Worm (Caenorhabditis elegans) whole organism, young adult: ENCODE measurements around the gene srh-149.

Source experiments
- B0019.2 ChIP-seq: fragments of 200-800 bp; sonication (Bioruptor generic); conservative IDR thresholded peaks from 2 replicates; pipeline ENCODE4 v1.3.6; 2022; ENCODE audit warnings: missing genetic modification reagents, missing genetic modification characterization, missing compliant biosample characterization
- B0261.1 ChIP-seq: sonication (generic microtip); optimal IDR thresholded peaks from 2 replicates; lab custom pipeline; 2016; ENCODE audit warnings: mild to moderate bottlenecking, missing genetic modification characterization, moderate library complexity, missing compliant biosample characterization
- C06A6.2 ChIP-seq: fragments of 200-800 bp; sonication (Bioruptor generic); conservative IDR thresholded peaks from 2 replicates; pipeline ENCODE4 v1.3.6; 2022; ENCODE audit warnings: missing genetic modification characterization, missing compliant biosample characterization
- C17E4.6 ChIP-seq: fragments of 200-800 bp; sonication (Bioruptor generic); IDR thresholded peaks from 2 replicates; pipeline ENCODE4 v1.3.6; 2022; ENCODE audit warnings: missing genetic modification reagents, missing genetic modification characterization, missing compliant biosample characterization
- F10E7.11 ChIP-seq: sonication (generic microtip); optimal IDR thresholded peaks from 2 replicates; lab custom pipeline; 2017; ENCODE audit warnings: mild to moderate bottlenecking, missing genetic modification characterization, moderate library complexity, missing compliant biosample characterization
- T26A5.8 ChIP-seq: sonication (generic microtip); optimal IDR thresholded peaks from 2 replicates; lab custom pipeline; 2016; ENCODE audit warnings: missing genetic modification characterization, missing compliant biosample characterization
- Y67H2A.10 ChIP-seq: fragments of 200-800 bp; sonication (Bioruptor generic); conservative IDR thresholded peaks from 2 replicates; pipeline ENCODE4 v1.3.6; 2022; ENCODE audit warnings: missing genetic modification reagents, missing genetic modification characterization, missing compliant biosample characterization
- ZK185.1 ChIP-seq: sonication (generic microtip); optimal IDR thresholded peaks from 2 replicates; lab custom pipeline; 2016; ENCODE audit warnings: mild to moderate bottlenecking, missing genetic modification characterization, missing compliant biosample characterization; ENCODE audit not compliant: poor library complexity, severe bottlenecking
- akir-1 ChIP-seq: fragments of 200-800 bp; sonication (Bioruptor generic); optimal IDR thresholded peaks from 2 replicates; lab custom pipeline; 2018; ENCODE audit warnings: mild to moderate bottlenecking, missing genetic modification characterization, moderate library complexity, missing compliant biosample characterization
- aptf-2 ChIP-seq: fragments of 200-800 bp; sonication (Bioruptor generic); conservative IDR thresholded peaks from 2 replicates; pipeline ENCODE4 v1.3.6; 2022; ENCODE audit warnings: missing genetic modification reagents, missing genetic modification characterization, missing compliant biosample characterization
- athp-1 ChIP-seq: sonication (generic microtip); optimal IDR thresholded peaks from 2 replicates; lab custom pipeline; 2017; ENCODE audit warnings: mild to moderate bottlenecking, missing genetic modification characterization, missing compliant biosample characterization
- attf-5 ChIP-seq: fragments of 200-800 bp; sonication (Bioruptor generic); optimal IDR thresholded peaks from 2 replicates; lab custom pipeline; 2018; ENCODE audit warnings: mild to moderate bottlenecking, missing genetic modification characterization, missing compliant biosample characterization
- attf-6 ChIP-seq: fragments of 200-800 bp; sonication (Bioruptor generic); IDR thresholded peaks from 2 replicates; pipeline ENCODE4 v1.3.6; 2022; ENCODE audit warnings: missing genetic modification reagents, missing genetic modification characterization, missing compliant biosample characterization
- ccch-3 ChIP-seq: fragments of 200-800 bp; sonication (Bioruptor generic); optimal IDR thresholded peaks from 2 replicates; lab custom pipeline; 2018; ENCODE audit warnings: mild to moderate bottlenecking, missing genetic modification characterization, missing compliant biosample characterization
- ceh-100 ChIP-seq: fragments of 200-800 bp; sonication (Bioruptor generic); IDR thresholded peaks from 2 replicates; pipeline ENCODE4 v1.3.6; 2022; ENCODE audit warnings: missing genetic modification reagents, missing genetic modification characterization, missing compliant biosample characterization
- ceh-27 ChIP-seq: fragments of 200-800 bp; sonication (Bioruptor generic); optimal IDR thresholded peaks from 2 replicates; lab custom pipeline; 2018; ENCODE audit warnings: mild to moderate bottlenecking, missing genetic modification characterization, moderate library complexity, missing compliant biosample characterization
- ceh-58 ChIP-seq: fragments of 200-800 bp; sonication (Bioruptor generic); IDR thresholded peaks from 2 replicates; pipeline ENCODE4 v1.3.6; 2022; ENCODE audit warnings: missing genetic modification characterization, missing compliant biosample characterization
- ceh-79 ChIP-seq: sonication (generic microtip); optimal IDR thresholded peaks from 2 replicates; lab custom pipeline; 2017; ENCODE audit warnings: mild to moderate bottlenecking, missing genetic modification characterization, missing compliant biosample characterization
- ceh-91 ChIP-seq: fragments of 200-800 bp; sonication (Bioruptor generic); IDR thresholded peaks from 2 replicates; pipeline ENCODE4 v1.3.6; 2022; ENCODE audit warnings: missing genetic modification reagents, missing genetic modification characterization, missing compliant biosample characterization
- die-1 ChIP-seq: sonication (generic microtip); optimal IDR thresholded peaks from 2 replicates; lab custom pipeline; 2016; ENCODE audit warnings: missing genotype, mild to moderate bottlenecking, missing genetic modification characterization, missing compliant biosample characterization
- efl-1 ChIP-seq: fragments of 150-350 bp; optimal IDR thresholded peaks from 2 replicates; lab custom pipeline; 2014; ENCODE audit warnings: missing biosample characterization, missing genetic modification reagents, missing genetic modification characterization
- egl-44 ChIP-seq: fragments of 200-800 bp; sonication (Bioruptor generic); IDR thresholded peaks from 2 replicates; pipeline ENCODE4 v1.3.6; 2022; ENCODE audit warnings: missing genetic modification reagents, missing genetic modification characterization, missing compliant biosample characterization
- egrh-3 ChIP-seq: fragments of 200-800 bp; sonication (Bioruptor generic); IDR thresholded peaks from 2 replicates; pipeline ENCODE4 v1.3.6; 2022; ENCODE audit warnings: missing genetic modification reagents, missing genetic modification characterization, missing compliant biosample characterization
- ekl-4 ChIP-seq: fragments of 200-800 bp; sonication (Bioruptor generic); IDR thresholded peaks from 2 replicates; pipeline ENCODE4 v1.3.6; 2022; ENCODE audit warnings: missing genetic modification reagents, missing genetic modification characterization, missing compliant biosample characterization
- gei-17 ChIP-seq: fragments of 200-800 bp; sonication (Bioruptor generic); optimal IDR thresholded peaks from 2 replicates; lab custom pipeline; 2018; ENCODE audit warnings: mild to moderate bottlenecking, missing genetic modification characterization, missing compliant biosample characterization
- him-1 ChIP-seq: sonication (generic microtip); optimal IDR thresholded peaks from 2 replicates; lab custom pipeline; 2016; ENCODE audit warnings: missing genotype, missing genetic modification reagents, missing genetic modification characterization, missing compliant biosample characterization
- hmg-1.2 ChIP-seq: fragments of 200-800 bp; sonication (Bioruptor generic); IDR thresholded peaks from 2 replicates; pipeline ENCODE4 v1.3.6; 2022; ENCODE audit warnings: missing genetic modification reagents, missing genetic modification characterization, missing compliant biosample characterization
- hrde-1 ChIP-seq: sonication (generic microtip); optimal IDR thresholded peaks from 2 replicates; lab custom pipeline; 2016; ENCODE audit warnings: missing genetic modification characterization, mild to moderate bottlenecking, missing compliant biosample characterization, moderate library complexity, missing genotype, missing genetic modification reagents, borderline replicate concordance
- hsf-1 ChIP-seq: fragments of 200-800 bp; sonication (Bioruptor generic); IDR thresholded peaks from 2 replicates; pipeline ENCODE4 v1.3.6; 2022; ENCODE audit warnings: missing genetic modification reagents, missing genetic modification characterization, missing compliant biosample characterization
- let-526 ChIP-seq: fragments of 200-800 bp; sonication (Bioruptor generic); IDR thresholded peaks from 2 replicates; pipeline ENCODE4 v1.3.6; 2022; ENCODE audit warnings: missing genetic modification reagents, missing genetic modification characterization, missing compliant biosample characterization
- lin-54 ChIP-seq: fragments of 200-800 bp; sonication (Bioruptor generic); optimal IDR thresholded peaks from 2 replicates; lab custom pipeline; 2018; ENCODE audit warnings: mild to moderate bottlenecking, missing genetic modification characterization, missing compliant biosample characterization
- lsl-1 ChIP-seq: fragments of 200-800 bp; sonication (Bioruptor generic); optimal IDR thresholded peaks from 2 replicates; lab custom pipeline; 2018; ENCODE audit warnings: mild to moderate bottlenecking, missing genetic modification characterization, moderate library complexity, missing compliant biosample characterization
- madf-6 ChIP-seq: fragments of 200-800 bp; sonication (Bioruptor generic); IDR thresholded peaks from 2 replicates; pipeline ENCODE4 v1.3.6; 2022; ENCODE audit warnings: missing genetic modification reagents, missing genetic modification characterization, missing compliant biosample characterization
- mcd-1 ChIP-seq: fragments of 200-800 bp; sonication (Bioruptor generic); IDR thresholded peaks from 2 replicates; pipeline ENCODE4 v1.3.6; 2022; ENCODE audit warnings: missing genetic modification reagents, missing genetic modification characterization, missing compliant biosample characterization
- nhr-27 ChIP-seq: fragments of 200-800 bp; sonication (Bioruptor generic); optimal IDR thresholded peaks from 2 replicates; lab custom pipeline; 2018; ENCODE audit warnings: mild to moderate bottlenecking, missing genetic modification characterization, moderate library complexity, missing compliant biosample characterization
- nhr-90 ChIP-seq: sonication (generic microtip); optimal IDR thresholded peaks from 2 replicates; lab custom pipeline; 2016; ENCODE audit warnings: missing genotype, mild to moderate bottlenecking, missing genetic modification characterization, missing compliant biosample characterization
- pha-4 ChIP-seq: fragments of 150-350 bp; sonication (generic microtip); optimal IDR thresholded peaks from 2 replicates; lab custom pipeline; 2014; ENCODE audit warnings: missing biosample characterization, missing genetic modification reagents, missing genetic modification characterization
- rcor-1 ChIP-seq: fragments of 200-800 bp; sonication (Bioruptor generic); IDR thresholded peaks from 2 replicates; pipeline ENCODE4 v1.3.6; 2022; ENCODE audit warnings: missing genetic modification reagents, missing genetic modification characterization, missing compliant biosample characterization
- rec-8 ChIP-seq, 2 experiments: sonication (generic microtip); optimal IDR thresholded peaks; 2 replicates each; lab custom pipeline; 2016; ENCODE audit warnings: mild to moderate bottlenecking in 2 of 2, missing genetic modification characterization in 2 of 2, missing genetic modification reagents in 2 of 2, missing genotype in 2 of 2, missing biosample characterization in 1 of 2, missing compliant biosample characterization in 1 of 2, moderate library complexity in 1 of 2
- repo-1 ChIP-seq: sonication (generic microtip); optimal IDR thresholded peaks from 2 replicates; lab custom pipeline; 2017; ENCODE audit warnings: mild to moderate bottlenecking, missing genetic modification characterization, missing compliant biosample characterization
- rpc-1 ChIP-seq, 2 experiments: fragments of 150-350 bp in 1 of 2; sonication (generic microtip) in 1 of 2; optimal IDR thresholded peaks; 2 replicates each; lab custom pipeline; 2014 to 2018; ENCODE audit warnings: missing biosample characterization in 1 of 2, missing genetic modification characterization in 1 of 2, missing genetic modification reagents in 1 of 2, missing genotype in 1 of 2
- sea-2 ChIP-seq: fragments of 200-800 bp; sonication (Bioruptor generic); IDR thresholded peaks from 2 replicates; pipeline ENCODE4 v1.3.6; 2022; ENCODE audit warnings: missing genetic modification characterization, missing compliant biosample characterization
- somi-1 ChIP-seq: fragments of 200-800 bp; sonication (Bioruptor generic); optimal IDR thresholded peaks from 2 replicates; lab custom pipeline; 2018; ENCODE audit warnings: mild to moderate bottlenecking, missing genetic modification characterization, missing compliant biosample characterization
- tbp1 ChIP-seq: fragments of 200-800 bp; sonication (Bioruptor generic); optimal IDR thresholded peaks from 2 replicates; lab custom pipeline; 2018; ENCODE audit warnings: mild to moderate bottlenecking, missing genetic modification characterization, missing compliant biosample characterization
- tbx-9 ChIP-seq: sonication (generic microtip); optimal IDR thresholded peaks from 2 replicates; lab custom pipeline; 2016; ENCODE audit warnings: borderline replicate concordance, missing genetic modification characterization, inconsistent platforms, missing compliant biosample characterization
- tlf-1 ChIP-seq: fragments of 200-800 bp; sonication (Bioruptor generic); optimal IDR thresholded peaks from 2 replicates; lab custom pipeline; 2018; ENCODE audit warnings: mild to moderate bottlenecking, missing genetic modification characterization, missing compliant biosample characterization
- ztf-25 ChIP-seq: fragments of 200-800 bp; sonication (Bioruptor generic); IDR thresholded peaks from 2 replicates; pipeline ENCODE4 v1.3.6; 2022; ENCODE audit warnings: missing genetic modification reagents, missing genetic modification characterization, missing compliant biosample characterization
- ztf-28 ChIP-seq: fragments of 200-800 bp; sonication (Bioruptor generic); IDR thresholded peaks from 2 replicates; pipeline ENCODE4 v1.3.6; 2022; ENCODE audit warnings: missing genetic modification reagents, missing genetic modification characterization, missing compliant biosample characterization

Gene srh-149

DNA sequence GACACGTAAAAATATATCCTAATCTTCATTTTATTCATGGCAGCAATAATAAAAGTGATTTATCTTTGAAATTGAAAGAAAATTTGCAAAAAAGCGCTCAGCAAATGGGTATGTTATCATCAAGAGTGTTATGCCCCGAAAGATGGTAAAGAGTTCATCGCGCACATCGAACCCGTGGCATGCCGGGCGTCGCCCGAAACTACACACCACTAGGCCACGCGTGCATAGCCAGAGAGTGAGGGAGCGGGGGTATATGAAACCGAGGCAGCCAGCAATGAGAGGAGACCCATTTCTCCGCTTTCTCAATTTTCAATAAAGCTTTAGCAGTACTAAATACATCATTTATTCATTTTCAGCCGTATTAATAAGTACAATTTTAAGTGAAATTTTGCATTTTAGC, 32.8 kb upstream of the srh-149 start (continued):
- peak; percentile 84 for TF ChIP-seq mcd-1 (GFP tag; lab: Robert Waterston, UW)
- peak; percentile 67; the same call in 1 of the 2 replicates for TF ChIP-seq hsf-1
- peak; percentile 87 for TF ChIP-seq rcor-1 (GFP tag; lab: Robert Waterston, UW)
- peak; percentile 75; the same call in 1 of the 2 replicates for TF ChIP-seq ekl-4 (GFP tag; lab: Robert Waterston, UW)
- TF ChIP-seq ceh-91, result peak; percentile 71
- peak; percentile 83 for TF ChIP-seq C06A6.2 (GFP tag; lab: Robert Waterston, UW)
- 0 out of 2 replicates have a peak, but pooled peaks have one; percentile 49 for TF ChIP-seq aptf-2
- TF ChIP-seq egrh-3 (GFP tag; lab: Robert Waterston, UW), result peak; percentile 69
- peak; percentile 87 for TF ChIP-seq somi-1 (GFP tag; lab: Kevin White, UChicago)
- TF ChIP-seq ZK185.1 (tag; lab: Kevin White, UChicago), result peak; percentile 95
- 0 out of 2 replicates have a peak, but pooled peaks have one; percentile 36 for TF ChIP-seq B0019.2 (GFP tag; lab: Robert Waterston, UW)
- peak; percentile 96 for TF ChIP-seq tbx-9 (tag; lab: Kevin White, UChicago)
- TF ChIP-seq rpc-1 (optimal IDR thresholded peaks at IDR 0.05; lab: Kevin White, UChicago), result peak; percentile 98
- TF ChIP-seq rpc-1 (tag; optimal IDR thresholded peaks at IDR 0.05; lab: Kevin White, UChicago), result peak; percentile 99
- peak; percentile 93 for TF ChIP-seq repo-1
- TF ChIP-seq lsl-1, result peak; percentile 71
- no peak for TF ChIP-seq pha-4
- peak; percentile 87 for TF ChIP-seq C17E4.6 (GFP tag; lab: Robert Waterston, UW)
- peak; percentile 96 for TF ChIP-seq athp-1 (tag; lab: Kevin White, UChicago)
- TF ChIP-seq ztf-28, result peak; percentile 86; the same call in 1 of the 2 replicates
- peak; percentile 34 for TF ChIP-seq efl-1
- peak; percentile 85 for TF ChIP-seq attf-6 (GFP tag; lab: Robert Waterston, UW)
- TF ChIP-seq tbp1 (GFP tag; lab: Kevin White, UChicago), result peak; percentile 100
- TF ChIP-seq akir-1 (GFP tag; lab: Kevin White, UChicago), result peak; percentile 41
- TF ChIP-seq ceh-58 (GFP tag; lab: Robert Waterston, UW), result 0 out of 2 replicates have a peak, but pooled peaks have one; percentile 85
- peak; percentile 39 for TF ChIP-seq tlf-1 (GFP tag; lab: Kevin White, UChicago)
- TF ChIP-seq Y67H2A.10 (GFP tag; lab: Robert Waterston, UW), result no peak
- TF ChIP-seq lin-54 (GFP tag; lab: Kevin White, UChicago), result peak; percentile 84
- TF ChIP-seq ceh-79, result peak; percentile 97
- TF ChIP-seq rec-8 (tag; optimal IDR thresholded peaks at IDR 0.05; lab: Kevin White, UChicago), result peak; percentile 94 to 98
- TF ChIP-seq ztf-25 (GFP tag; lab: Robert Waterston, UW), result peak; percentile 95
- TF ChIP-seq him-1, result peak; percentile 96
- peak; percentile 93 for TF ChIP-seq hrde-1
- TF ChIP-seq F10E7.11 (tag; lab: Kevin White, UChicago), result peak; percentile 97
- peak; percentile 95 for TF ChIP-seq T26A5.8 (tag; lab: Kevin White, UChicago)
- peak; percentile 96 for TF ChIP-seq egl-44 (GFP tag; lab: Robert Waterston, UW)
- TF ChIP-seq nhr-27, result peak; percentile 91
- peak; percentile 73 for TF ChIP-seq gei-17 (GFP tag; lab: Kevin White, UChicago)
- TF ChIP-seq sea-2 (GFP tag; lab: Robert Waterston, UW), result peak; percentile 91
- peak; percentile 89 for TF ChIP-seq let-526 (GFP tag; lab: Robert Waterston, UW)
- TF ChIP-seq ccch-3, result peak; percentile 70
- TF ChIP-seq nhr-90 (tag; lab: Kevin White, UChicago), result peak; percentile 98
- TF ChIP-seq ceh-100 (GFP tag; lab: Robert Waterston, UW), result peak; percentile 81
- peak; percentile 81 for TF ChIP-seq madf-6 (GFP tag; lab: Robert Waterston, UW)
- peak; percentile 87 for TF ChIP-seq hmg-1.2 (GFP tag; lab: Robert Waterston, UW)
- TF ChIP-seq die-1, result peak; percentile 98
- peak; percentile 90 for TF ChIP-seq ceh-27 (GFP tag; lab: Kevin White, UChicago)
- TF ChIP-seq attf-5 (GFP tag; lab: Kevin White, UChicago), result peak; percentile 87
- TF ChIP-seq B0261.1 (tag; lab: Kevin White, UChicago), result peak; percentile 99
